Worm (Caenorhabditis elegans): ENCODE data around the gene tsp-1.

Gene tsp-1

ce11 chrIII:8211562-8211961 is 27.7 kb downstream of the tsp-1 start:
- TF ChIP-seq pqm-1 (tag; optimal IDR thresholded peaks at IDR 0.05) (no peak), nfya-1 (tag; optimal IDR thresholded peaks at IDR 0.05; ENCODE audit: insufficient read depth) (peak; percentile 21)

- TF ChIP-seq eor-1 (tag; optimal IDR thresholded peaks at IDR 0.05) (no peak), nhr-23 (tag; optimal IDR thresholded peaks at IDR 0.05) (no peak), ceh-82 (tag; optimal IDR thresholded peaks at IDR 0.05) (no peak), egl-5 (tag; optimal IDR thresholded peaks at IDR 0.05) (no peak), nhr-67 (tag; optimal IDR thresholded peaks at IDR 0.05) (no peak)
These were observed 29.4 kb downstream of the tsp-1 start, which contains the start of gene C30A5.10 for ce11 chrIII:8209775-8210174. Gene C30A5.10, minus strand, starts transcription at chrIII:8209875.

- no peak for TF ChIP-seq pqm-1 (tag; optimal IDR thresholded peaks at IDR 0.05)
- no peak for TF ChIP-seq ceh-82 (tag; optimal IDR thresholded peaks at IDR 0.05)
- no peak for TF ChIP-seq elt-2 (tag; optimal IDR thresholded peaks at IDR 0.05)
- TF ChIP-seq nhr-25 (tag; optimal IDR thresholded peaks at IDR 0.05): no peak
- no peak for TF ChIP-seq lsy-12 (tag; optimal IDR thresholded peaks at IDR 0.05)
- TF ChIP-seq nhr-76 (tag; optimal IDR thresholded peaks at IDR 0.05): no peak
- no peak for TF ChIP-seq eor-1 (tag; optimal IDR thresholded peaks at IDR 0.05)
- no peak for TF ChIP-seq nhr-77 (tag; optimal IDR thresholded peaks at IDR 0.05)
- no peak for TF ChIP-seq ama-1 (optimal IDR thresholded peaks at IDR 0.05)
- TF ChIP-seq lin-15B (tag; optimal IDR thresholded peaks at IDR 0.05): no peak
- no peak for TF ChIP-seq ceh-28 (tag; optimal IDR thresholded peaks at IDR 0.05)
- no peak for TF ChIP-seq mdl-1 (tag; optimal IDR thresholded peaks at IDR 0.05)
- no peak for TF ChIP-seq unc-39 (tag; optimal IDR thresholded peaks at IDR 0.05)
- TF ChIP-seq lin-39 (tag; optimal IDR thresholded peaks at IDR 0.05): no peak
- no peak for TF ChIP-seq hmg-11 (tag; optimal IDR thresholded peaks at IDR 0.05)
- no peak for TF ChIP-seq nhr-28 (tag; optimal IDR thresholded peaks at IDR 0.05)
- no peak for TF ChIP-seq pha-4 (tag; optimal IDR thresholded peaks at IDR 0.05)
- no peak for TF ChIP-seq ZK546.5 (tag; optimal IDR thresholded peaks at IDR 0.05)
- no peak for TF ChIP-seq mml-1 (tag; optimal IDR thresholded peaks at IDR 0.05)
- no peak for TF ChIP-seq nhr-23 (tag; optimal IDR thresholded peaks at IDR 0.05)
These were observed 36.5 kb downstream of the tsp-1 start, which contains the start of gene snb-5 for ce11 chrIII:8202754-8203153. Gene snb-5, plus strand, starts transcription at chrIII:8203054.

- TF ChIP-seq lin-15B (tag; optimal IDR thresholded peaks at IDR 0.05) (peak; percentile 33), nfya-1 (tag; optimal IDR thresholded peaks at IDR 0.05; ENCODE audit: insufficient read depth) (peak; percentile 77), ceh-16 (tag; optimal IDR thresholded peaks at IDR 0.05) (no peak), nhr-11 (tag; optimal IDR thresholded peaks at IDR 0.05) (peak; percentile 5), snpc-4 (tag; optimal IDR thresholded peaks at IDR 0.05) (peak; percentile 43), lin-39 (tag; optimal IDR thresholded peaks at IDR 0.05) (peak; percentile 60), skn-1 (tag; optimal IDR thresholded peaks at IDR 0.05) (no peak), nhr-12 (tag; optimal IDR thresholded peaks at IDR 0.05) (no peak), elt-3 (tag; optimal IDR thresholded peaks at IDR 0.05) (no peak)
These were observed 37.5 kb downstream of the tsp-1 start for ce11 chrIII:8201760-8202159.

ce11 chrIII:8201117-8201516 is 38.1 kb downstream of the tsp-1 start, which contains the start of gene unc-36:
Gene unc-36, minus strand, starts transcription at chrIII:8201217.
- TF ChIP-seq nfya-1 (tag; optimal IDR thresholded peaks at IDR 0.05; ENCODE audit: insufficient read depth) (no peak), nhr-43 (tag; optimal IDR thresholded peaks at IDR 0.05; ENCODE audit: poor library complexity, severe bottlenecking) (no peak), nhr-28 (tag; optimal IDR thresholded peaks at IDR 0.05) (no peak), egl-5 (tag; optimal IDR thresholded peaks at IDR 0.05) (no peak), ZK546.5 (tag; optimal IDR thresholded peaks at IDR 0.05) (no peak), mdl-1 (tag; optimal IDR thresholded peaks at IDR 0.05) (no peak), elt-1 (tag; optimal IDR thresholded peaks at IDR 0.05) (no peak), nhr-12 (tag; optimal IDR thresholded peaks at IDR 0.05) (no peak), nhr-11 (tag; optimal IDR thresholded peaks at IDR 0.05) (no peak), lin-39 (tag; optimal IDR thresholded peaks at IDR 0.05) (no peak), nhr-25 (tag; optimal IDR thresholded peaks at IDR 0.05) (no peak)

ce11 chrIII:8199060-8199459 is 40.2 kb downstream of the tsp-1 start:
- no peak for TF ChIP-seq unc-39 (tag; optimal IDR thresholded peaks at IDR 0.05)
- no peak for TF ChIP-seq skn-1 (tag; optimal IDR thresholded peaks at IDR 0.05)
- no peak for TF ChIP-seq elt-2 (tag; optimal IDR thresholded peaks at IDR 0.05)
- TF ChIP-seq ceh-16 (tag; optimal IDR thresholded peaks at IDR 0.05): no peak
- TF ChIP-seq ceh-9 (tag; optimal IDR thresholded peaks at IDR 0.05): no peak
- TF ChIP-seq jun-1 (tag; optimal IDR thresholded peaks at IDR 0.05): no peak
